Worm (Caenorhabditis elegans) whole organism, mixed stage, embryonic: Measurements from ENCODE around the gene unc-84.

Experiments
- M03D4.4 ChIP-seq: sonication (generic microtip); optimal IDR thresholded peaks from 2 replicates; lab custom pipeline; 2017; ENCODE audit warnings: mild to moderate bottlenecking, missing genetic modification characterization, missing compliant biosample characterization
- bed-3 ChIP-seq: fragments of 200-800 bp; sonication (Bioruptor generic); optimal IDR thresholded peaks from 3 replicates; lab custom pipeline; 2018; ENCODE audit warnings: mild to moderate bottlenecking, missing genetic modification characterization, moderate library complexity, missing compliant biosample characterization
- blmp-1 ChIP-seq: fragments of 150-350 bp; optimal IDR thresholded peaks from 2 replicates; lab custom pipeline; 2014; ENCODE audit warnings: missing biosample characterization, missing genetic modification characterization
- ceh-39 ChIP-seq: fragments of 150-350 bp; optimal IDR thresholded peaks from 2 replicates; lab custom pipeline; 2014; ENCODE audit warnings: missing biosample characterization, missing genetic modification characterization
- ceh-43 ChIP-seq: fragments of 200-800 bp; sonication (Bioruptor generic); optimal IDR thresholded peaks from 2 replicates; lab custom pipeline; 2018; ENCODE audit warnings: mild to moderate bottlenecking, missing genetic modification characterization, moderate library complexity, missing compliant biosample characterization
- ceh-83 ChIP-seq: fragments of 200-800 bp; sonication (Bioruptor generic); optimal IDR thresholded peaks from 2 replicates; lab custom pipeline; 2018; ENCODE audit warnings: mild to moderate bottlenecking, missing genetic modification characterization, missing compliant biosample characterization
- cnd-1 ChIP-seq: fragments of 200-800 bp; sonication (Bioruptor generic); optimal IDR thresholded peaks from 2 replicates; lab custom pipeline; 2018; ENCODE audit warnings: mild to moderate bottlenecking, missing genetic modification characterization, missing compliant biosample characterization
- drap-1 ChIP-seq: fragments of 200-800 bp; sonication (Bioruptor generic); optimal IDR thresholded peaks from 3 replicates; lab custom pipeline; 2018; ENCODE audit warnings: mild to moderate bottlenecking, missing genetic modification characterization, missing compliant biosample characterization
- elt-1 ChIP-seq: sonication (generic microtip); optimal IDR thresholded peaks from 2 replicates; lab custom pipeline; 2017; ENCODE audit warnings: missing genetic modification characterization, mild to moderate bottlenecking, missing compliant biosample characterization, antibody characterized with exemption, moderate library complexity, borderline replicate concordance; ENCODE audit not compliant: insufficient read depth
- elt-3 ChIP-seq: fragments of 150-350 bp; optimal IDR thresholded peaks from 2 replicates; lab custom pipeline; 2014; ENCODE audit warnings: missing biosample characterization, missing genetic modification characterization
- flh-1 ChIP-seq: fragments of 200-800 bp; sonication (Bioruptor generic); optimal IDR thresholded peaks from 2 replicates; lab custom pipeline; 2018; ENCODE audit warnings: mild to moderate bottlenecking, missing genetic modification characterization, moderate library complexity, missing compliant biosample characterization
- ham-2 ChIP-seq: fragments of 200-800 bp; sonication (Bioruptor generic); optimal IDR thresholded peaks from 2 replicates; lab custom pipeline; 2018; ENCODE audit warnings: mild to moderate bottlenecking, missing genetic modification characterization, missing compliant biosample characterization
- hlh-1 ChIP-seq: fragments of 150-350 bp; optimal IDR thresholded peaks from 2 replicates; lab custom pipeline; 2014; ENCODE audit warnings: missing biosample characterization, missing genetic modification reagents, missing genetic modification characterization
- lin-13 ChIP-seq: fragments of 150-350 bp; optimal IDR thresholded peaks from 2 replicates; lab custom pipeline; 2014; ENCODE audit warnings: missing biosample characterization, missing genetic modification characterization
- lin-32 ChIP-seq: fragments of 200-800 bp; sonication (Bioruptor generic); optimal IDR thresholded peaks from 2 replicates; lab custom pipeline; 2018; ENCODE audit warnings: mild to moderate bottlenecking, missing genetic modification characterization, missing compliant biosample characterization
- lsy-2 ChIP-seq: fragments of 150-350 bp; optimal IDR thresholded peaks from 2 replicates; lab custom pipeline; 2014; ENCODE audit warnings: missing biosample characterization, missing genetic modification characterization
- mep-1 ChIP-seq: fragments of 150-350 bp; optimal IDR thresholded peaks from 2 replicates; lab custom pipeline; 2017; ENCODE audit warnings: missing biosample characterization, missing genetic modification reagents, missing genetic modification characterization, inconsistent platforms
- mls-2 ChIP-seq: sonication (generic microtip); optimal IDR thresholded peaks from 2 replicates; lab custom pipeline; 2016; ENCODE audit warnings: mild to moderate bottlenecking, missing genetic modification characterization, moderate library complexity, missing compliant biosample characterization
- nhr-12 ChIP-seq: fragments of 150-350 bp; optimal IDR thresholded peaks from 2 replicates; lab custom pipeline; 2014; ENCODE audit warnings: missing biosample characterization, missing genetic modification characterization
- nhr-2 ChIP-seq: fragments of 150-350 bp; optimal IDR thresholded peaks from 2 replicates; lab custom pipeline; 2014; ENCODE audit warnings: missing biosample characterization, missing genetic modification characterization
- nhr-237 ChIP-seq: fragments of 150-350 bp; optimal IDR thresholded peaks from 2 replicates; lab custom pipeline; 2014; ENCODE audit warnings: missing biosample characterization, missing genetic modification characterization
- nhr-28 ChIP-seq: fragments of 150-350 bp; optimal IDR thresholded peaks from 2 replicates; lab custom pipeline; 2014; ENCODE audit warnings: missing biosample characterization, missing genetic modification characterization
- nhr-76 ChIP-seq: sonication (generic microtip); optimal IDR thresholded peaks from 2 replicates; lab custom pipeline; 2017; ENCODE audit warnings: missing biosample characterization, missing genetic modification characterization
- pha-4 ChIP-seq: fragments of 150-350 bp; optimal IDR thresholded peaks from 2 replicates; lab custom pipeline; 2018; ENCODE audit warnings: missing biosample characterization, missing genetic modification reagents, missing genetic modification characterization
- sptf-1 ChIP-seq: sonication (generic microtip); optimal IDR thresholded peaks from 2 replicates; lab custom pipeline; 2017; ENCODE audit warnings: mild to moderate bottlenecking, missing genetic modification characterization, moderate library complexity, missing compliant biosample characterization
- tbx-8 ChIP-seq: fragments of 200-800 bp; sonication (Bioruptor generic); optimal IDR thresholded peaks from 2 replicates; lab custom pipeline; 2018; ENCODE audit warnings: mild to moderate bottlenecking, missing genetic modification characterization, moderate library complexity, missing compliant biosample characterization
- unc-120 ChIP-seq: sonication (generic microtip); optimal IDR thresholded peaks from 2 replicates; lab custom pipeline; 2017; ENCODE audit warnings: missing genetic modification characterization, missing compliant biosample characterization; ENCODE audit not compliant: poor library complexity, severe bottlenecking
- unc-39 ChIP-seq: fragments of 150-350 bp; optimal IDR thresholded peaks from 2 replicates; lab custom pipeline; 2014; ENCODE audit warnings: missing biosample characterization, missing genetic modification characterization
- unc-62 ChIP-seq: fragments of 150-350 bp; optimal IDR thresholded peaks from 2 replicates; lab custom pipeline; 2014; ENCODE audit warnings: missing biosample characterization, missing genetic modification reagents, missing genetic modification characterization
- zip-8 ChIP-seq: fragments of 150-350 bp; optimal IDR thresholded peaks from 2 replicates; lab custom pipeline; 2014; ENCODE audit warnings: missing biosample characterization, missing genetic modification characterization
- ztf-11 ChIP-seq: fragments of 150-350 bp; optimal IDR thresholded peaks from 2 replicates; lab custom pipeline; 2014; ENCODE audit warnings: missing biosample characterization, missing genetic modification characterization

Gene unc-84

DNA sequence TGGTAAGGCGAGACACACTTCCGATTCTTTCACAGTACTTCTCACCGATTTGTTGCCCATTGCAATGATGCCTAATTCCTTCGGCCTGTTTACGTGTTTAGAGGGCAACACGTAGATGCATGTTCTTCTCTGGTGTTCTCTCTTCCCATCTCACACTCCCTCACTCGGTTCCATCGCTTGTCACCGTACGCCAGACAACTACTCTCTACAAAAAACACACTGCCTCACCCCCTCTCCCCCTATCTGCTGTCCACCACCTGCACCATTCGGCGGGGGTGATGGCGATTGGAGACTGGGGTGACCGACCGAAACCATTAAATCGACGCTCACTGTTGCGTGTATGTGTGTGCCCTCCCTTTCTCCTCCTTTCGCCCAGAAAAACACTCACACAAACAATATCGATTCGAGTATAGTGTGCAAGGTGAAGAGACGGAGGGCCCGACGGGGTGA, 655 bp upstream of the unc-84 start:
- TF ChIP-seq ceh-39 (tag; lab: Kevin White, UChicago) (peak; percentile 87), drap-1 (GFP tag; lab: Kevin White, UChicago) (peak; percentile 67), ceh-43 (peak; percentile 1), unc-120 (tag; lab: Kevin White, UChicago) (peak; percentile 10), ham-2 (GFP tag; lab: Kevin White, UChicago) (peak; percentile 63), flh-1 (no peak), nhr-28 (tag; lab: Kevin White, UChicago) (no peak), mep-1 (tag; lab: Kevin White, UChicago) (peak; percentile 46), unc-62 (GFP tag; lab: Kevin White, UChicago) (peak; percentile 70), nhr-2 (tag; lab: Kevin White, UChicago) (peak; percentile 90), zip-8 (tag; lab: Kevin White, UChicago) (no peak), nhr-12 (tag; lab: Kevin White, UChicago) (no peak), nhr-237 (tag; lab: Kevin White, UChicago) (no peak), lin-32 (GFP tag; lab: Kevin White, UChicago) (peak; percentile 67), blmp-1 (tag; lab: Kevin White, UChicago) (no peak), elt-3 (tag; lab: Kevin White, UChicago) (no peak), elt-1 (tag; lab: Kevin White, UChicago) (peak; percentile 27), ceh-83 (GFP tag; lab: Kevin White, UChicago) (no peak), M03D4.4 (tag; lab: Kevin White, UChicago) (peak; percentile 26), mls-2 (tag; lab: Kevin White, UChicago) (peak; percentile 79), unc-39 (tag; lab: Kevin White, UChicago) (peak; percentile 1), sptf-1 (peak; percentile 69), cnd-1 (tag; lab: Kevin White, UChicago) (peak; percentile 70), tbx-8 (no peak)

DNA sequence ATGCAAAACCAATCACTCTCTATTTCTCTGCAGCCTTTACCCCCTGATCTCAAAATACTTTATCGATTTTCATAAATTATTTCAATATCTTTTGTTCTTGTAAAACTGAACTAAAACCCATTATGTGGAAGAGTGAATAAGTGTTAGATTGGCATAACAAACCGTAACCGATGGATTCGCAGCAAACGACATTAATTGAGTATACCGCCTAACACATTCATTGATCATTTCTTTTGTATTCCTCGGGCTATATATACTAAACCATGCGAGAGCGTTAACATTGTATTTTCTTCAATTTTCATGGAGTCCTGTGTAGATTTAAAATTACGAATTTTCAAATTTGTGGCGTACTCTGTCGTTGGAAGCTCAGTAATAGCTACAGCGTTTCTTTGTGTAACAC, 5.2 kb downstream of the unc-84 start, which contains the start of gene col-9:
TSS of gene col-9 (plus strand) at position 301 of the 400 bp plus-strand sequence.
- TF ChIP-seq hlh-1 = no peak

DNA sequence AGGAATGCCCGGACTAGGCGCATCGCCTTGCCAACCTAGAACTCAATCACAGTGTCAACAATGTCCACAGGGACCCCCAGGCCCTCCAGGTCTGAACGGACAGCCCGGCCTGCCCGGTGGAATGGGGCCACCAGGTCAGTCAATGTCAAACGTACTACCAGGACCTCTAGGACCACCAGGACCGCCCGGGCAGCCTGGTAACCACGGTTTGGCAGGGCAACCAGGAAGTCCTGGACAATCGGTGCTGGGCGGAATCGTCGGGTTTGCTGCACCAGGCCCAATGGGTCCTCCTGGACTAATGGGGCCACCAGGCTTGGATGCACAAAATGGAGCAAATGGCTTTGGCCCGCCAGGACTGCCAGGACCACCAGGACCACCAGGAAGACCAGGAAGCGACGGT, 6.1 kb downstream of the unc-84 start:
- no peak for TF ChIP-seq ceh-43
- no peak for TF ChIP-seq lsy-2 (tag; lab: Kevin White, UChicago)
- TF ChIP-seq ceh-83 (GFP tag; lab: Kevin White, UChicago) = no peak
- TF ChIP-seq lin-13 (tag; lab: Kevin White, UChicago) = no peak
- TF ChIP-seq pha-4 (tag; lab: Kevin White, UChicago) = no peak
- no peak for TF ChIP-seq nhr-12 (tag; lab: Kevin White, UChicago)
- TF ChIP-seq unc-120 (tag; lab: Kevin White, UChicago) = no peak
- TF ChIP-seq zip-8 (tag; lab: Kevin White, UChicago) = no peak
- no peak for TF ChIP-seq bed-3 (GFP tag; lab: Kevin White, UChicago)
- no peak for TF ChIP-seq ztf-11 (tag; lab: Kevin White, UChicago)
- no peak for TF ChIP-seq mep-1 (tag; lab: Kevin White, UChicago)
- TF ChIP-seq nhr-2 (tag; lab: Kevin White, UChicago) = no peak
- TF ChIP-seq lin-32 (GFP tag; lab: Kevin White, UChicago) = no peak
- no peak for TF ChIP-seq drap-1 (GFP tag; lab: Kevin White, UChicago)

ce11 chrX:13591175-13591574, 6.6 kb downstream of the unc-84 start, which contains the start of gene col-44:
col-44 (plus strand) TSS chrX:13591475.
- TF ChIP-seq sptf-1 (no peak), mep-1 (tag; lab: Kevin White, UChicago) (no peak), ceh-83 (GFP tag; lab: Kevin White, UChicago) (no peak)

DNA sequence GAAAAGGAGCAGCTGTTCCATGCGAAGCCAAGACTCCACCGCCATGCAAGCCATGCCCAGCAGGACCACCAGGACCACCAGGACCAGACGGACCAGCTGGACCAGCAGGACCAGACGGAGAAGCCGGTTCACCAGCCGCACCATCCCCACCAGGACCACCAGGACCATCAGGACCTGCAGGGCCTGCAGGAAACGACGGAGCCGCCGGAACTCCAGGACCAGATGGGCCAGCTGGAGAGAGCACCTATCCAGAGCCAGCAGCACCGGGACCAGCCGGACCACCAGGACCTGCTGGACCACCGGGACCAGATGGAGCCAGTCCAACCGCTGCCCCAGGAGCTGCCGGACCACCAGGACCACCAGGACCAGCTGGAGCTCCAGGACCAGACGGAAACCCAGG, 7.4 kb downstream of the unc-84 start:
- no peak for TF ChIP-seq lsy-2 (tag; lab: Kevin White, UChicago)
- no peak for TF ChIP-seq nhr-76 (tag; lab: Kevin White, UChicago)
- TF ChIP-seq M03D4.4 (tag; lab: Kevin White, UChicago) = no peak
- no peak for TF ChIP-seq tbx-8
- no peak for TF ChIP-seq zip-8 (tag; lab: Kevin White, UChicago)
- TF ChIP-seq ham-2 (GFP tag; lab: Kevin White, UChicago) = no peak
